Fruit fly (Drosophila melanogaster) whole organism, embryonic: Measurements from ENCODE around the gene PNKP.
A peak's percentile ranks its signal among the peaks of the same experiment; 100 is the strongest.

Experiments
- Antp ChIP-seq: fragments of 200-800 bp; sonication (Bioruptor generic); optimal IDR thresholded peaks from 3 replicates; lab custom pipeline; 2016; ENCODE audit warnings: missing biosample characterization, missing genetic modification characterization
- Asciz ChIP-seq: fragments of 200-800 bp; sonication (Bioruptor generic); optimal IDR thresholded peaks from 2 replicates; lab custom pipeline; 2017; ENCODE audit warnings: missing biosample characterization, mild to moderate bottlenecking, missing genetic modification characterization, missing genetic modification reagents
- CG10147 ChIP-seq: fragments of 200-800 bp; sonication (Bioruptor generic); optimal IDR thresholded peaks from 2 replicates; lab custom pipeline; 2019; ENCODE audit warnings: missing biosample characterization, mild to moderate bottlenecking, missing genetic modification characterization, moderate library complexity
- CG10274 ChIP-seq: fragments of 200-800 bp; sonication (Bioruptor generic); optimal IDR thresholded peaks from 3 replicates; lab custom pipeline; 2017; ENCODE audit warnings: missing biosample characterization, mild to moderate bottlenecking, missing genetic modification characterization
- CG10366 ChIP-seq: fragments of 200-800 bp; sonication (Bioruptor generic); IDR thresholded peaks from 2 replicates; pipeline ENCODE4 v1.3.6; 2022; ENCODE audit warnings: missing biosample characterization, missing genetic modification characterization
- CG10543 ChIP-seq: fragments of 200-800 bp; sonication (Bioruptor generic); optimal IDR thresholded peaks from 3 replicates; lab custom pipeline; 2017; ENCODE audit warnings: missing biosample characterization, mild to moderate bottlenecking, missing genetic modification characterization, moderate library complexity
- CG10979 ChIP-seq: fragments of 200-800 bp; sonication (Bioruptor generic); optimal IDR thresholded peaks from 2 replicates; lab custom pipeline; 2018; ENCODE audit warnings: missing biosample characterization, mild to moderate bottlenecking, missing genetic modification characterization, moderate library complexity
- CG11456 ChIP-seq: fragments of 200-800 bp; sonication (Bioruptor generic); IDR thresholded peaks from 3 replicates; pipeline ENCODE4 v1.3.6; 2022; ENCODE audit warnings: missing biosample characterization, missing genetic modification characterization
- CG11560 ChIP-seq: fragments of 200-800 bp; sonication (Bioruptor generic); IDR thresholded peaks from 3 replicates; pipeline ENCODE4 v1.3.6; 2022; ENCODE audit warnings: missing biosample characterization, missing genetic modification characterization
- CG12942 ChIP-seq: fragments of 200-800 bp; sonication (Bioruptor generic); optimal IDR thresholded peaks from 3 replicates; lab custom pipeline; 2016; ENCODE audit warnings: missing biosample characterization, missing genetic modification characterization
- CG15479 ChIP-seq: fragments of 200-800 bp; sonication (Bioruptor generic); optimal IDR thresholded peaks from 3 replicates; lab custom pipeline; 2019; ENCODE audit warnings: missing biosample characterization, mild to moderate bottlenecking, missing genetic modification characterization, moderate library complexity
- CG16779 ChIP-seq: fragments of 200-800 bp; sonication (Bioruptor generic); IDR thresholded peaks from 2 replicates; pipeline ENCODE4 v1.3.6; 2022; ENCODE audit warnings: missing biosample characterization, missing genetic modification characterization
- CG16815 ChIP-seq: fragments of 200-800 bp; sonication (Bioruptor generic); optimal IDR thresholded peaks from 3 replicates; lab custom pipeline; 2017; ENCODE audit warnings: missing biosample characterization, mild to moderate bottlenecking, missing genetic modification characterization
- CG17385 ChIP-seq: fragments of 200-800 bp; sonication (Bioruptor generic); optimal IDR thresholded peaks from 3 replicates; lab custom pipeline; 2018; ENCODE audit warnings: missing biosample characterization, mild to moderate bottlenecking, missing genetic modification characterization
- CG17829 ChIP-seq: fragments of 200-800 bp; optimal IDR thresholded peaks from 2 replicates; lab custom pipeline; 2019; ENCODE audit warnings: missing biosample characterization, mild to moderate bottlenecking, missing genetic modification characterization, moderate library complexity
- CG2199 ChIP-seq: fragments of 200-800 bp; sonication (Bioruptor generic); IDR thresholded peaks from 3 replicates; pipeline ENCODE4 v1.3.6; 2022; ENCODE audit warnings: missing biosample characterization, missing genetic modification characterization
- CG2678 ChIP-seq: fragments of 200-800 bp; sonication (Bioruptor generic); optimal IDR thresholded peaks from 3 replicates; lab custom pipeline; 2019; ENCODE audit warnings: missing biosample characterization, mild to moderate bottlenecking, missing genetic modification characterization, moderate library complexity
- CG3065 ChIP-seq: fragments of 200-800 bp; sonication (Bioruptor generic); optimal IDR thresholded peaks from 2 replicates; lab custom pipeline; 2016; ENCODE audit warnings: missing biosample characterization, missing genetic modification characterization
- CG6765 ChIP-seq: fragments of 200-800 bp; sonication (Bioruptor generic); optimal IDR thresholded peaks from 3 replicates; lab custom pipeline; 2017; ENCODE audit warnings: missing biosample characterization, mild to moderate bottlenecking, missing genetic modification characterization
- CG7372 ChIP-seq: fragments of 200-800 bp; sonication (Bioruptor generic); IDR thresholded peaks from 2 replicates; pipeline ENCODE4 v1.3.6; 2022; ENCODE audit warnings: missing biosample characterization, missing genetic modification characterization
- CG8089 ChIP-seq: fragments of 200-800 bp; sonication (Bioruptor generic); optimal IDR thresholded peaks from 3 replicates; lab custom pipeline; 2016; ENCODE audit warnings: missing biosample characterization, missing genetic modification characterization
- CG8281 ChIP-seq: fragments of 200-800 bp; sonication (Bioruptor generic); optimal IDR thresholded peaks from 2 replicates; lab custom pipeline; 2018; ENCODE audit warnings: missing biosample characterization, mild to moderate bottlenecking, missing genetic modification characterization, moderate library complexity
- CG8924 ChIP-seq: fragments of 200-800 bp; optimal IDR thresholded peaks from 3 replicates; lab custom pipeline; 2019; ENCODE audit warnings: missing biosample characterization, mild to moderate bottlenecking, missing genetic modification characterization, moderate library complexity
- CG9797 ChIP-seq: fragments of 200-800 bp; sonication (Bioruptor generic); optimal IDR thresholded peaks from 3 replicates; lab custom pipeline; 2018; ENCODE audit warnings: missing biosample characterization, mild to moderate bottlenecking, missing genetic modification characterization
- CTCF ChIP-seq: fragments of 200-800 bp; sonication (Bioruptor generic); optimal IDR thresholded peaks from 2 replicates; lab custom pipeline; 2017; ENCODE audit warnings: missing biosample characterization, mild to moderate bottlenecking, missing genetic modification characterization, moderate library complexity
- Camta ChIP-seq: fragments of 200-800 bp; sonication (Bioruptor generic); optimal IDR thresholded peaks from 2 replicates; lab custom pipeline; 2016; ENCODE audit warnings: missing biosample characterization, missing genetic modification characterization
- Chrac-16 ChIP-seq: fragments of 200-800 bp; sonication (Bioruptor generic); optimal IDR thresholded peaks from 3 replicates; lab custom pipeline; 2016; ENCODE audit warnings: missing biosample characterization, missing genetic modification characterization
- Dip2 ChIP-seq: fragments of 200-800 bp; sonication (Bioruptor generic); IDR thresholded peaks from 2 replicates; pipeline ENCODE4 v1.3.6; 2022; ENCODE audit warnings: missing biosample characterization, missing genetic modification characterization
- GATAe ChIP-seq: fragments of 200-800 bp; sonication (Bioruptor generic); conservative IDR thresholded peaks from 2 replicates; pipeline ENCODE4 v1.3.6; 2022; ENCODE audit warnings: missing biosample characterization, missing genetic modification characterization
- H2.0 ChIP-seq: fragments of 200-800 bp; sonication (Bioruptor generic); IDR thresholded peaks from 2 replicates; pipeline ENCODE4 v1.3.6; 2022; ENCODE audit warnings: missing biosample characterization, missing genetic modification characterization
- Kr ChIP-seq: fragments of 200-800 bp; sonication (Bioruptor generic); optimal IDR thresholded peaks from 2 replicates; lab custom pipeline; 2017; ENCODE audit warnings: missing biosample characterization, mild to moderate bottlenecking, missing genetic modification characterization
- Mes4 ChIP-seq: fragments of 200-800 bp; sonication (Bioruptor generic); optimal IDR thresholded peaks from 2 replicates; lab custom pipeline; 2016; ENCODE audit warnings: missing biosample characterization, missing genetic modification characterization
- NC2α ChIP-seq: fragments of 200-800 bp; sonication (Bioruptor generic); optimal IDR thresholded peaks from 2 replicates; lab custom pipeline; 2016; ENCODE audit warnings: missing biosample characterization, missing genetic modification characterization
- Pdp1 ChIP-seq, 2 experiments: fragments of 200-800 bp; sonication (Bioruptor generic); optimal IDR thresholded peaks; 3 replicates each; lab custom pipeline; 2016; ENCODE audit warnings: missing biosample characterization in 2 of 2, missing genetic modification characterization in 2 of 2, mild to moderate bottlenecking in 1 of 2, moderate library complexity in 1 of 2
- Sry-β ChIP-seq: fragments of 200-800 bp; sonication (Bioruptor generic); optimal IDR thresholded peaks from 2 replicates; lab custom pipeline; 2018; ENCODE audit warnings: missing biosample characterization, mild to moderate bottlenecking, missing genetic modification characterization, moderate library complexity
- Trl ChIP-seq, 3 experiments: fragments of >200 bp in 2 of 3; fragments of 200-800 bp in 1 of 3; sonication (Bioruptor generic) in 1 of 3; optimal IDR thresholded peaks; 2 replicates in 1 of 3; 3 replicates in 2 of 3; lab custom pipeline; 2016 to 2017; ENCODE audit warnings: missing biosample characterization in 1 of 3, missing genetic modification characterization in 1 of 3
- abd-A ChIP-seq: fragments of 200-800 bp; sonication (Bioruptor generic); optimal IDR thresholded peaks from 3 replicates; lab custom pipeline; 2019; ENCODE audit warnings: missing biosample characterization, mild to moderate bottlenecking, missing genetic modification characterization, moderate library complexity
- ato ChIP-seq: fragments of 200-800 bp; sonication (Bioruptor generic); IDR thresholded peaks from 2 replicates; pipeline ENCODE4 v1.3.6; 2022; ENCODE audit warnings: missing biosample characterization, missing genetic modification characterization; ENCODE audit not compliant: partially characterized antibody
- kah ChIP-seq: fragments of 200-800 bp; sonication (Bioruptor generic); optimal IDR thresholded peaks from 2 replicates; lab custom pipeline; 2018; ENCODE audit warnings: missing biosample characterization, mild to moderate bottlenecking, missing genetic modification characterization
- lov ChIP-seq, 2 experiments: fragments of 200-800 bp in 1 of 2; fragments of >200 bp in 1 of 2; sonication (Bioruptor generic) in 1 of 2; IDR thresholded peaks in 1 of 2; optimal IDR thresholded peaks in 1 of 2; 2 replicates in 1 of 2; 3 replicates in 1 of 2; pipeline versions ENCODE4 v1.3.6 to Lab custom; 2017 to 2022; ENCODE audit warnings: missing biosample characterization in 1 of 2, missing genetic modification characterization in 1 of 2
- p53 ChIP-seq: fragments of 200-800 bp; sonication (Bioruptor generic); optimal IDR thresholded peaks from 2 replicates; lab custom pipeline; 2016; ENCODE audit warnings: missing biosample characterization, missing genetic modification characterization
- pb ChIP-seq: fragments of 200-800 bp; sonication (Bioruptor generic); optimal IDR thresholded peaks from 3 replicates; lab custom pipeline; 2016; ENCODE audit warnings: missing biosample characterization, missing genetic modification characterization
- peb ChIP-seq: fragments of 200-800 bp; sonication (Bioruptor generic); IDR thresholded peaks from 2 replicates; pipeline ENCODE4 v1.3.6; 2022; ENCODE audit warnings: missing biosample characterization, missing genetic modification characterization
- pros ChIP-seq: fragments of 200-800 bp; sonication (Bioruptor generic); optimal IDR thresholded peaks from 3 replicates; lab custom pipeline; 2019; ENCODE audit warnings: missing biosample characterization, mild to moderate bottlenecking, missing genetic modification characterization, moderate library complexity
- sens ChIP-seq: fragments of 200-800 bp; sonication (Bioruptor generic); peaks from one replicate; lab custom pipeline; 2016; ENCODE audit warnings: missing biosample characterization, missing genetic modification characterization
- seq ChIP-seq: fragments of 200-800 bp; sonication (Bioruptor generic); IDR thresholded peaks from 2 replicates; pipeline ENCODE4 v1.3.6; 2022; ENCODE audit warnings: missing biosample characterization, missing genetic modification characterization
- shn ChIP-seq: fragments of 200-800 bp; sonication (Bioruptor generic); optimal IDR thresholded peaks from 3 replicates; lab custom pipeline; 2016; ENCODE audit warnings: missing biosample characterization, missing genetic modification characterization
- sob ChIP-seq: fragments of 200-800 bp; sonication (Bioruptor generic); IDR thresholded peaks from 2 replicates; pipeline ENCODE4 v1.3.6; 2022; ENCODE audit warnings: missing biosample characterization, missing genetic modification characterization
- sug ChIP-seq: fragments of 200-800 bp; optimal IDR thresholded peaks from 2 replicates; lab custom pipeline; 2019; ENCODE audit warnings: missing biosample characterization, mild to moderate bottlenecking, missing genetic modification characterization, moderate library complexity
- tap ChIP-seq: fragments of 200-800 bp; optimal IDR thresholded peaks from 3 replicates; lab custom pipeline; 2019; ENCODE audit warnings: missing biosample characterization, mild to moderate bottlenecking, missing genetic modification characterization, moderate library complexity
- vvl ChIP-seq: fragments of 200-800 bp; sonication (Bioruptor generic); IDR thresholded peaks from 2 replicates; pipeline ENCODE4 v1.3.6; 2022; ENCODE audit warnings: missing biosample characterization, missing genetic modification characterization
- wdn ChIP-seq: fragments of 200-800 bp; sonication (Bioruptor generic); IDR thresholded peaks from 2 replicates; pipeline ENCODE4 v1.3.6; 2022; ENCODE audit warnings: missing biosample characterization, missing genetic modification characterization

Gene PNKP

dm6 chr3R:8313038-8313437 lies 30.3 kb downstream of the PNKP start, which contains the start of gene CG7483 (continued):
- no peak for TF ChIP-seq CG7372 (GFP tag; lab: Robert Waterston, UW)
- TF ChIP-seq CG3065 (GFP tag; lab: Kevin White, UChicago), result no peak
- no peak for TF ChIP-seq abd-A (tag; lab: Kevin White, UChicago)
- no peak for TF ChIP-seq CG10979 (tag; lab: Kevin White, UChicago)
- no peak for TF ChIP-seq CG12942 (GFP tag; lab: Kevin White, UChicago)
- TF ChIP-seq Camta (GFP tag; lab: Kevin White, UChicago), result no peak
- TF ChIP-seq CG8924 (tag; lab: Kevin White, UChicago), result no peak
- TF ChIP-seq Sry-β (GFP tag; lab: Kevin White, UChicago), result no peak
- no peak for TF ChIP-seq CG16815
- peak; percentile 36 for TF ChIP-seq CG17829 (tag; lab: Kevin White, UChicago)
- TF ChIP-seq sug, result peak; percentile 19
- no peak for TF ChIP-seq CG2678 (tag; lab: Kevin White, UChicago)
- TF ChIP-seq wdn (GFP tag; lab: Robert Waterston, UW), result no peak
- TF ChIP-seq vvl (GFP tag; lab: Robert Waterston, UW), result no peak
- no peak for TF ChIP-seq seq
- no peak for TF ChIP-seq pros
- no peak for TF ChIP-seq CG11456 (GFP tag; lab: Robert Waterston, UW)
- no peak for TF ChIP-seq Pdp1 (GFP tag; optimal IDR thresholded peaks at IDR 0.05; lab: Kevin White, UChicago)
- TF ChIP-seq tap (tag; lab: Kevin White, UChicago), result no peak
- TF ChIP-seq CG10543 (GFP tag; lab: Kevin White, UChicago), result no peak
- TF ChIP-seq Chrac-16 (GFP tag; lab: Kevin White, UChicago), result no peak
- TF ChIP-seq GATAe (GFP tag; lab: Robert Waterston, UW), result no peak
- no peak for TF ChIP-seq CG10147 (GFP tag; lab: Kevin White, UChicago)
- TF ChIP-seq peb, result no peak
- no peak for TF ChIP-seq CG6765 (GFP tag; lab: Kevin White, UChicago)
- no peak for TF ChIP-seq CG10274 (GFP tag; lab: Kevin White, UChicago)
- no peak for TF ChIP-seq pb (GFP tag; lab: Kevin White, UChicago)
- peak; percentile 60 for TF ChIP-seq sens
- no peak for TF ChIP-seq lov (optimal IDR thresholded peaks at IDR 0.05; lab: Kevin White, UChicago)
- no peak for TF ChIP-seq lov (GFP tag; IDR thresholded peaks at IDR 0.05; lab: Robert Waterston, UW)
- TF ChIP-seq CG2199 (GFP tag; lab: Robert Waterston, UW), result no peak
- TF ChIP-seq sob (GFP tag; lab: Robert Waterston, UW), result no peak
- TF ChIP-seq CG10366, result no peak
- no peak for TF ChIP-seq CTCF (GFP tag; lab: Kevin White, UChicago)
- no peak for TF ChIP-seq p53 (GFP tag; lab: Kevin White, UChicago)
- TF ChIP-seq Antp, result no peak
- TF ChIP-seq CG16779 (GFP tag; lab: Robert Waterston, UW), result no peak
- no peak for TF ChIP-seq kah (GFP tag; lab: Kevin White, UChicago)
- TF ChIP-seq H2.0 (GFP tag; lab: Robert Waterston, UW), result no peak
- TF ChIP-seq Asciz (GFP tag; lab: Kevin White, UChicago), result no peak
- TF ChIP-seq Dip2 (GFP tag; lab: Robert Waterston, UW), result no peak
- TF ChIP-seq CG8089 (GFP tag; lab: Kevin White, UChicago), result no peak
- TF ChIP-seq ato (GFP tag; lab: Robert Waterston, UW), result peak; percentile 90
- TF ChIP-seq Mes4 (GFP tag; lab: Kevin White, UChicago), result no peak
- no peak for TF ChIP-seq CG17385 (GFP tag; lab: Kevin White, UChicago)
- TF ChIP-seq CG15479 (GFP tag; lab: Kevin White, UChicago), result no peak
- TF ChIP-seq CG9797 (GFP tag; lab: Kevin White, UChicago), result peak; percentile 54
- no peak for TF ChIP-seq NC2α (GFP tag; lab: Kevin White, UChicago)
- TF ChIP-seq shn (GFP tag; lab: Kevin White, UChicago), result no peak
- TF ChIP-seq CG8281 (tag; lab: Kevin White, UChicago), result no peak
- TF ChIP-seq Kr, result no peak
- no peak for TF ChIP-seq CG11560 (tag; lab: Robert Waterston, UW)
- TF ChIP-seq Trl (optimal IDR thresholded peaks at IDR 0.05; lab: Kevin White, UChicago), result no peak
- no peak for TF ChIP-seq Trl (GFP tag; optimal IDR thresholded peaks at IDR 0.05; lab: Kevin White, UChicago)
